Worm (Caenorhabditis elegans): ENCODE measurements around the gene T01C3.3.

The T01C3.3 gene

DNA sequence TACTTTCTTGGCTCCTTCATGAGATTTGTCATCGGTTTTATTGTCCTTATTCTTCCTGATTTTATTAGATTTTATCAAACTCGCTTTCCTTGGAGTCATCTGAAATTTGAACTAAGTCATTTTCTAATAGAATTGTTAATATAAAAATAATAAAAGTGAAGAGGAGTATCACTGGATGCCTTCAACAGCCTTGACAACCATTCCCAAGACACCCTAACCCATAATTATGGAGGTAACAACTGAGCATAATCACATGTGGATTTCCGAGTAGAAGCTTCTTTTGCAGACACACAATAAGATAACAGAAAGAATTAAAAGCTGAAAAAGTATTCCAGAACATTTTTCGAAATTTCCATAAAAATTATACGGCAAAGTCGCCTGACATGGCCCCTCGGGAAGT lies 36.8 kb downstream of the T01C3.3 start, which contains the start of gene F02D8.9:
F02D8.9 (minus strand) TSS at position 101 of the 400 bp plus-strand sequence.
- TF ChIP-seq aly-2 (tag; optimal IDR thresholded peaks at IDR 0.05) (no peak), dpl-1 (GFP tag; optimal IDR thresholded peaks at IDR 0.05) (no peak), pag-3 (tag; optimal IDR thresholded peaks at IDR 0.05; ENCODE audit: borderline replicate concordance, insufficient read depth) (no peak), nhr-71 (tag; optimal IDR thresholded peaks at IDR 0.05) (no peak), nhr-20 (tag; optimal IDR thresholded peaks at IDR 0.05) (no peak), ceh-82 (tag; optimal IDR thresholded peaks at IDR 0.05) (no peak), dsc-1 (tag; optimal IDR thresholded peaks at IDR 0.05) (no peak), efl-1 (optimal IDR thresholded peaks at IDR 0.05) (no peak), efl-1 (GFP tag; optimal IDR thresholded peaks at IDR 0.05 in 1 of 2) (no peak), nhr-76 (tag; optimal IDR thresholded peaks at IDR 0.05) (no peak), fkh-8 (tag; optimal IDR thresholded peaks at IDR 0.05) (no peak), mdl-1 (tag; optimal IDR thresholded peaks at IDR 0.05) (no peak), ets-5 (GFP tag; IDR thresholded peaks at IDR 0.05) (no peak), nhr-84 (tag; optimal IDR thresholded peaks at IDR 0.05) (no peak), elt-2 (tag; optimal IDR thresholded peaks at IDR 0.05) (no peak), lin-14 (GFP tag; optimal IDR thresholded peaks at IDR 0.05) (no peak), fkh-10 (GFP tag; optimal IDR thresholded peaks at IDR 0.05) (no peak), C16A3.4 (tag; optimal IDR thresholded peaks at IDR 0.05) (no peak), ztf-11 (tag; optimal IDR thresholded peaks at IDR 0.05) (no peak), lin-35 (GFP tag; optimal IDR thresholded peaks at IDR 0.05) (no peak)

DNA sequence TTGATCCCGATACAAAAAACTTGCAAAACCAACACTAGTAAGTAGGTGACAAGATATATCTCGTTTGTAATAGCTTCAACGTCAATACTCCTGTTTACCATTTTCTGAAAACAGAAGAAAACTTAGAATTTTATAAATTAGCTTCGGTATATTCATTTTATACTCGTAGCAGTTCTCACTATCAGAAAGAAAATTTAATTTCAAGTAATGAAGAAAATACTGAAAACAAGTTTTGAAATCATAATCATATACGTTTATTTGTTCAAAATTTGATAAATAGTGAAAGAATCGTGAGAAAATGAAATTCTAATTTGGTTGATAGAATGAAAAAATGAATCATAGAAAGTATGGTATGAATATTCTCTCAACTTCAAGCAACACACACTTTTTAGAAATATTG lies 37.8 kb downstream of the T01C3.3 start, which contains the start of gene C30G7.5:
C30G7.5 (minus strand) TSS at position 101 of the 400 bp plus-strand sequence.
- TF ChIP-seq ceh-82 (tag; optimal IDR thresholded peaks at IDR 0.05): no peak
- no peak for TF ChIP-seq ama-1 (optimal IDR thresholded peaks at IDR 0.05)
- no peak for TF ChIP-seq snu-23 (GFP tag; optimal IDR thresholded peaks at IDR 0.05)
- no peak for TF ChIP-seq nhr-71 (tag; optimal IDR thresholded peaks at IDR 0.05)
- TF ChIP-seq fkh-10 (GFP tag; optimal IDR thresholded peaks at IDR 0.05): no peak
- no peak for TF ChIP-seq ztf-4 (tag; optimal IDR thresholded peaks at IDR 0.05)
- no peak for TF ChIP-seq nhr-77 (tag; optimal IDR thresholded peaks at IDR 0.05)
- TF ChIP-seq ztf-11 (tag; optimal IDR thresholded peaks at IDR 0.05): no peak

DNA sequence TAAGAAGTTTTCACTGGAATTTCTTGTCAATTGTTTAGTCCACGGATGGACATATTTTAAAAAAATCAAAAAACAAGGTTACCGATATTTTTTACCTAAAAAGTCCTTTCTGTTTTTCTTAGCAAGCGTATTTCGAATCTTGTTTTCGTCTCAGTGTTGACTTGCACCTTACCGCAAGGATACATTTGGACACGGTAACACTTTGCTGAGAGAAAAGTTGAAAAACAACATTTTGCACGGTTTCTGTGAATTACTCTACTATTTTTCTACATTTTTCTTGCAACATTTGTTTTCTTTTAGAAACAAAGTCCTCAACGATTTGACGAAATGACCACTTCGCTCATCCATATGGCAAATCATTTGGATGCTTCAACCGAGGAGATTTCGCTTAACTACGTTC lies 43.0 kb downstream of the T01C3.3 start, which contains the start of gene hil-1:
hil-1 (plus strand) TSS at position 301 of the 400 bp plus-strand sequence.
- TF ChIP-seq tbx-2 (tag; optimal IDR thresholded peaks at IDR 0.05): no peak
- TF ChIP-seq unc-86 (tag; optimal IDR thresholded peaks at IDR 0.05): no peak
- no peak for TF ChIP-seq fkh-8 (tag; optimal IDR thresholded peaks at IDR 0.05)
- TF ChIP-seq grh-1 (GFP tag; IDR thresholded peaks at IDR 0.05): no peak
- no peak for TF ChIP-seq snu-23 (GFP tag; optimal IDR thresholded peaks at IDR 0.05)
- no peak for TF ChIP-seq skn-1 (tag; optimal IDR thresholded peaks at IDR 0.05)
- no peak for TF ChIP-seq pax-3 (tag; optimal IDR thresholded peaks at IDR 0.05)
- no peak for TF ChIP-seq blmp-1 (tag; optimal IDR thresholded peaks at IDR 0.05)
- TF ChIP-seq C04F5.9 (tag; optimal IDR thresholded peaks at IDR 0.05): no peak
- TF ChIP-seq ceh-88 (GFP tag; IDR thresholded peaks at IDR 0.05): no peak

DNA sequence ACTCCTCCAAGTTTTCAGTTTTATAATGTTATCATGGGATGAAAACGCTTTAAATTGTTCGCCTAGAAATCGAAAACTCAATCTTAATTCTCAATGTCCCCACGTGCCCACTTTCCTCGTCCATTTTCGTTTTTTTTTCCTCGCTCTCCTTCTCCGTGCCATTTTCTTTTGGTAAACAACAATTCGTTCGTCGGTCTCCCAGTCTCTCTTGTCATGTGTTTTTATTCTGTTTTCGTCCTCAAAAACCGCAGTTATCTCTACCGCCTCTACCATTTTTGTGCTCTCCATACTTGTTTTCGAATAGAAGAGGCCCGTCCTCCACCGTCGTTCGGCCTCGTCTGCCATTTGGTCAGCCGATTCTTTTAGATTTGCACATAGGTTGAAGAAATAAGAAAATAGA lies 43.9 kb downstream of the T01C3.3 start:
- peak; percentile 23 for TF ChIP-seq nhr-20 (tag; optimal IDR thresholded peaks at IDR 0.05)
- no peak for TF ChIP-seq fkh-4 (tag; optimal IDR thresholded peaks at IDR 0.05; ENCODE audit: borderline replicate concordance)
- TF ChIP-seq ceh-88 (GFP tag; IDR thresholded peaks at IDR 0.05): 0 out of 2 replicates have a peak, but pooled peaks have one; percentile 7
- peak; percentile 29 for TF ChIP-seq C16A3.4 (tag; optimal IDR thresholded peaks at IDR 0.05)
- TF ChIP-seq lin-39 (tag; optimal IDR thresholded peaks at IDR 0.05): no peak
- TF ChIP-seq blmp-1 (tag; optimal IDR thresholded peaks at IDR 0.05): peak; percentile 83
- peak in 1 of 2 experiments; percentile 6 for TF ChIP-seq ztf-11 (tag; optimal IDR thresholded peaks at IDR 0.05)
- peak; percentile 77 for TF ChIP-seq lin-14 (GFP tag; optimal IDR thresholded peaks at IDR 0.05)
- TF ChIP-seq nhr-19 (GFP tag; conservative IDR thresholded peaks at IDR 0.05): no peak
- TF ChIP-seq mep-1 (tag; optimal IDR thresholded peaks at IDR 0.05): peak; percentile 48
- peak; percentile 8 for TF ChIP-seq tbx-2 (tag; optimal IDR thresholded peaks at IDR 0.05)
- peak; percentile 21 to 52 for TF ChIP-seq lin-35 (GFP tag; optimal IDR thresholded peaks at IDR 0.05)
- TF ChIP-seq fkh-8 (tag; optimal IDR thresholded peaks at IDR 0.05): peak; percentile 0
- no peak for TF ChIP-seq ceh-82 (tag; optimal IDR thresholded peaks at IDR 0.05)
- TF ChIP-seq efl-1 (optimal IDR thresholded peaks at IDR 0.05): peak; percentile 2 to 8
- peak in 1 of 2 experiments; percentile 74 for TF ChIP-seq efl-1 (GFP tag; optimal IDR thresholded peaks at IDR 0.05 in 1 of 2)
- TF ChIP-seq mdl-1 (tag; optimal IDR thresholded peaks at IDR 0.05): peak in 1 of 2 experiments; percentile 70
- TF ChIP-seq ama-1 (optimal IDR thresholded peaks at IDR 0.05): peak; percentile 36
- TF ChIP-seq pax-3 (tag; optimal IDR thresholded peaks at IDR 0.05): peak; percentile 51
- peak in 1 of 2 experiments; percentile 35 for TF ChIP-seq lsy-2 (tag; optimal IDR thresholded peaks at IDR 0.05)
- no peak for TF ChIP-seq elt-2 (tag; optimal IDR thresholded peaks at IDR 0.05)
- TF ChIP-seq snu-23 (GFP tag; optimal IDR thresholded peaks at IDR 0.05): peak; percentile 45
- TF ChIP-seq dpl-1 (GFP tag; optimal IDR thresholded peaks at IDR 0.05): peak; percentile 6 to 15 (median 6)
- TF ChIP-seq zip-4 (GFP tag; optimal IDR thresholded peaks at IDR 0.05): no peak

All from whole organism, L1 larva.